Worm (Caenorhabditis elegans) whole organism, L3 larva: ENCODE results near the gene srg-68.

Source experiments
- fkh-2 ChIP-seq: fragments of 150-350 bp; optimal IDR thresholded peaks from 2 replicates; lab custom pipeline; 2014; ENCODE audit warnings: missing biosample characterization, missing genetic modification reagents, missing genetic modification characterization
- hmg-11 ChIP-seq: sonication (generic microtip); optimal IDR thresholded peaks from 2 replicates; lab custom pipeline; 2016; ENCODE audit warnings: missing genetic modification characterization, missing compliant biosample characterization
- jun-1 ChIP-seq: fragments of 150-350 bp; optimal IDR thresholded peaks from 2 replicates; lab custom pipeline; 2014; ENCODE audit warnings: missing biosample characterization, missing genetic modification reagents, missing genetic modification characterization
- lin-15B ChIP-seq: fragments of 150-350 bp; optimal IDR thresholded peaks from 2 replicates; lab custom pipeline; 2014; ENCODE audit warnings: missing biosample characterization, missing genetic modification characterization
- nhr-28 ChIP-seq: fragments of 150-350 bp; optimal IDR thresholded peaks from 2 replicates; lab custom pipeline; 2014; ENCODE audit warnings: missing biosample characterization, missing genetic modification characterization
- ztf-4 ChIP-seq: fragments of 150-350 bp; optimal IDR thresholded peaks from 2 replicates; lab custom pipeline; 2014; ENCODE audit warnings: missing biosample characterization, missing genetic modification characterization

DNA sequence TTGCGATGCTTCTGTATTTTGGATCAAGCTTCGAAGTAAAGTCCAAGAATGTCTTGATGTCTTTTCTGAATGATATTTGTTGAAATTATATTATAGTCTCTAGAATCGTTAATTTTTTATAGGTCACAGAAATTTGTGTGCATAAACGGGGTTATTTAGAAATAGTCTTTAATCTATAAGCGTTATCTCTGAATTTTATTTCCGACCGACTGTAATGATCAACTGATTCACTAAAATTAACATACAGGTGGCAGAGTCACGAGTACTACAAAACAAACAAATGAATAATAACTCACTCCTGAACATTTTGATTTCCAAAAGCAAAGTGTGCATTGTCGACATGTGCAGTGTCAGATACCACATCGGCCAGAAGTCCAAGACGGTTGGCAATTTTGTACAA, 46.5 kb upstream of the srg-68 start:
- no peak for TF ChIP-seq ztf-4 (tag; lab: Kevin White, UChicago)
- no peak for TF ChIP-seq fkh-2 (tag; lab: Kevin White, UChicago)
- no peak for TF ChIP-seq lin-15B (tag; lab: Kevin White, UChicago)
- peak; percentile 0 for TF ChIP-seq jun-1 (tag; lab: Kevin White, UChicago)
- TF ChIP-seq nhr-28 (tag; lab: Kevin White, UChicago): no peak
- TF ChIP-seq hmg-11: no peak
